Worm (Caenorhabditis elegans) whole organism, young adult: ENCODE measurements around the gene sng-1.

Experiments
- attf-6 ChIP-seq: fragments of 200-800 bp; sonication (Bioruptor generic); IDR thresholded peaks from 2 replicates; pipeline ENCODE4 v1.3.6; 2022; ENCODE audit warnings: missing genetic modification reagents, missing genetic modification characterization, missing compliant biosample characterization
- ceh-79 ChIP-seq: sonication (generic microtip); optimal IDR thresholded peaks from 2 replicates; lab custom pipeline; 2017; ENCODE audit warnings: mild to moderate bottlenecking, missing genetic modification characterization, missing compliant biosample characterization
- lsy-27 ChIP-seq: sonication (generic microtip); optimal IDR thresholded peaks from 2 replicates; lab custom pipeline; 2017; ENCODE audit warnings: missing genetic modification characterization, mild to moderate bottlenecking, missing compliant biosample characterization, antibody characterized with exemption, missing genotype, borderline replicate concordance; ENCODE audit not compliant: insufficient read depth

ce11 chrX:7283136-7283535, 44.3 kb upstream of the sng-1 start:
- TF ChIP-seq lsy-27 = no peak
- no peak for TF ChIP-seq ceh-79 (tag; lab: Kevin White, UChicago)
- TF ChIP-seq attf-6 = no peak
